Fruit fly (Drosophila melanogaster): Measurements from ENCODE around the gene Bub1.

Gene Bub1

dm6 chr2L:5271081-5271480 lies 7.6 kb upstream of the Bub1 start, which contains the start of gene tkv:
Gene tkv, minus strand, starts transcription at chr2L:5271384.
- TF ChIP-seq Myc (optimal IDR thresholded peaks at IDR 0.05) (no peak), ttk (optimal IDR thresholded peaks at IDR 0.05) (no peak), h (optimal IDR thresholded peaks at IDR 0.05) (no peak), insv (optimal IDR thresholded peaks at IDR 0.05) (no peak), Sin3A (optimal IDR thresholded peaks at IDR 0.05) (no peak), psq (optimal IDR thresholded peaks at IDR 0.05) (no peak)

- no peak for TF ChIP-seq h (optimal IDR thresholded peaks at IDR 0.05)
- TF ChIP-seq Myc (optimal IDR thresholded peaks at IDR 0.05), result no peak
- no peak for TF ChIP-seq insv (optimal IDR thresholded peaks at IDR 0.05)
- TF ChIP-seq ttk (optimal IDR thresholded peaks at IDR 0.05), result no peak
- no peak for TF ChIP-seq Sin3A (optimal IDR thresholded peaks at IDR 0.05)
- no peak for TF ChIP-seq psq (optimal IDR thresholded peaks at IDR 0.05)
Observed at dm6 chr2L:5277262-5278008, 1.2 kb upstream of the Bub1 start.

- TF ChIP-seq h (optimal IDR thresholded peaks at IDR 0.05) (no peak), psq (optimal IDR thresholded peaks at IDR 0.05) (no peak), Sin3A (optimal IDR thresholded peaks at IDR 0.05) (no peak), Myc (optimal IDR thresholded peaks at IDR 0.05) (no peak)
Observed at dm6 chr2L:5284820-5285219, 6.2 kb downstream of the Bub1 start.

- TF ChIP-seq insv (optimal IDR thresholded peaks at IDR 0.05), result no peak
- TF ChIP-seq psq (optimal IDR thresholded peaks at IDR 0.05), result no peak
- TF ChIP-seq ttk (optimal IDR thresholded peaks at IDR 0.05), result no peak
- no peak for TF ChIP-seq Sin3A (optimal IDR thresholded peaks at IDR 0.05)
- no peak for TF ChIP-seq Myc (optimal IDR thresholded peaks at IDR 0.05)
- TF ChIP-seq h (optimal IDR thresholded peaks at IDR 0.05), result no peak
Observed at dm6 chr2L:5285860-5286259, 7.2 kb downstream of the Bub1 start.

- TF ChIP-seq ttk (optimal IDR thresholded peaks at IDR 0.05) (no peak), Myc (optimal IDR thresholded peaks at IDR 0.05) (no peak), h (optimal IDR thresholded peaks at IDR 0.05) (no peak), Sin3A (optimal IDR thresholded peaks at IDR 0.05) (no peak), psq (optimal IDR thresholded peaks at IDR 0.05) (no peak), insv (optimal IDR thresholded peaks at IDR 0.05) (no peak)
Observed at dm6 chr2L:5286572-5286971, 7.9 kb downstream of the Bub1 start.

dm6 chr2L:5287599-5288261 lies 9.1 kb downstream of the Bub1 start:
- TF ChIP-seq ttk (optimal IDR thresholded peaks at IDR 0.05), result no peak
- no peak for TF ChIP-seq Sin3A (optimal IDR thresholded peaks at IDR 0.05)
- TF ChIP-seq h (optimal IDR thresholded peaks at IDR 0.05), result no peak
- TF ChIP-seq insv (optimal IDR thresholded peaks at IDR 0.05), result no peak
- no peak for TF ChIP-seq Myc (optimal IDR thresholded peaks at IDR 0.05)
- no peak for TF ChIP-seq psq (optimal IDR thresholded peaks at IDR 0.05)

- TF ChIP-seq ttk (optimal IDR thresholded peaks at IDR 0.05), result no peak
- TF ChIP-seq Sin3A (optimal IDR thresholded peaks at IDR 0.05), result no peak
- TF ChIP-seq h (optimal IDR thresholded peaks at IDR 0.05), result no peak
- no peak for TF ChIP-seq Myc (optimal IDR thresholded peaks at IDR 0.05)
- no peak for TF ChIP-seq psq (optimal IDR thresholded peaks at IDR 0.05)
- no peak for TF ChIP-seq insv (optimal IDR thresholded peaks at IDR 0.05)
Observed at dm6 chr2L:5288262-5288621, 9.6 kb downstream of the Bub1 start.

dm6 chr2L:5288721-5289120 lies 10.1 kb downstream of the Bub1 start, which contains the start of gene vri:
Gene vri, plus strand, starts transcription at chr2L:5288944.
- TF ChIP-seq Myc (optimal IDR thresholded peaks at IDR 0.05), result no peak
- TF ChIP-seq ttk (optimal IDR thresholded peaks at IDR 0.05), result no peak
- TF ChIP-seq insv (optimal IDR thresholded peaks at IDR 0.05), result no peak
- no peak for TF ChIP-seq psq (optimal IDR thresholded peaks at IDR 0.05)
- TF ChIP-seq h (optimal IDR thresholded peaks at IDR 0.05), result no peak
- TF ChIP-seq Sin3A (optimal IDR thresholded peaks at IDR 0.05), result no peak

- TF ChIP-seq Sin3A (optimal IDR thresholded peaks at IDR 0.05) (no peak), insv (optimal IDR thresholded peaks at IDR 0.05) (no peak)
Observed at dm6 chr2L:5289921-5290320, 11.3 kb downstream of the Bub1 start.

- TF ChIP-seq ttk (optimal IDR thresholded peaks at IDR 0.05) (no peak), Sin3A (optimal IDR thresholded peaks at IDR 0.05) (no peak), psq (optimal IDR thresholded peaks at IDR 0.05) (no peak), h (optimal IDR thresholded peaks at IDR 0.05) (no peak), insv (optimal IDR thresholded peaks at IDR 0.05) (no peak), Myc (optimal IDR thresholded peaks at IDR 0.05) (no peak)
Observed at dm6 chr2L:5290530-5290929, 11.9 kb downstream of the Bub1 start.

dm6 chr2L:5291195-5291594 lies 12.5 kb downstream of the Bub1 start:
- TF ChIP-seq Myc (optimal IDR thresholded peaks at IDR 0.05) (no peak), psq (optimal IDR thresholded peaks at IDR 0.05) (no peak), Sin3A (optimal IDR thresholded peaks at IDR 0.05) (no peak), h (optimal IDR thresholded peaks at IDR 0.05) (no peak), insv (optimal IDR thresholded peaks at IDR 0.05) (no peak), ttk (optimal IDR thresholded peaks at IDR 0.05) (no peak)

dm6 chr2L:5291869-5292642 lies 13.4 kb downstream of the Bub1 start:
- no peak for TF ChIP-seq insv (optimal IDR thresholded peaks at IDR 0.05)
- TF ChIP-seq Myc (optimal IDR thresholded peaks at IDR 0.05), result no peak
- no peak for TF ChIP-seq Sin3A (optimal IDR thresholded peaks at IDR 0.05)
- no peak for TF ChIP-seq h (optimal IDR thresholded peaks at IDR 0.05)
- no peak for TF ChIP-seq psq (optimal IDR thresholded peaks at IDR 0.05)
- no peak for TF ChIP-seq ttk (optimal IDR thresholded peaks at IDR 0.05)
